Worm (Caenorhabditis elegans) whole organism, L1 larva: ENCODE results near the gene K05B2.4.

Source experiments
- aly-2 ChIP-seq: fragments of 150-350 bp; optimal IDR thresholded peaks from 2 replicates; lab custom pipeline; 2014; ENCODE audit warnings: missing biosample characterization, missing genetic modification characterization
- efl-1 ChIP-seq, 4 experiments: fragments of 150-350 bp; optimal IDR thresholded peaks in 3 of 4; peaks in 1 of 4; 1 replicate in 1 of 4; 2 replicates in 3 of 4; lab custom pipeline; 2014; ENCODE audit warnings: missing biosample characterization in 2 of 4, missing genetic modification characterization in 2 of 4, missing genetic modification reagents in 2 of 4
- nhr-11 ChIP-seq: fragments of 150-350 bp; optimal IDR thresholded peaks from 2 replicates; lab custom pipeline; 2014; ENCODE audit warnings: missing biosample characterization, missing genetic modification characterization
- nhr-47 ChIP-seq: sonication (generic microtip); optimal IDR thresholded peaks from 2 replicates; lab custom pipeline; 2016; ENCODE audit warnings: mild to moderate bottlenecking, missing genetic modification characterization, moderate library complexity, missing compliant biosample characterization
- nhr-76 ChIP-seq: sonication (generic microtip); optimal IDR thresholded peaks from 2 replicates; lab custom pipeline; 2017; ENCODE audit warnings: missing biosample characterization, missing genetic modification characterization
- vab-15 ChIP-seq: sonication (generic microtip); optimal IDR thresholded peaks from 2 replicates; lab custom pipeline; 2017; ENCODE audit warnings: missing genotype, mild to moderate bottlenecking, missing genetic modification characterization, missing compliant biosample characterization
- zag-1 ChIP-seq: fragments of 150-350 bp; optimal IDR thresholded peaks from 2 replicates; lab custom pipeline; 2014; ENCODE audit warnings: missing biosample characterization, missing genetic modification characterization

DNA sequence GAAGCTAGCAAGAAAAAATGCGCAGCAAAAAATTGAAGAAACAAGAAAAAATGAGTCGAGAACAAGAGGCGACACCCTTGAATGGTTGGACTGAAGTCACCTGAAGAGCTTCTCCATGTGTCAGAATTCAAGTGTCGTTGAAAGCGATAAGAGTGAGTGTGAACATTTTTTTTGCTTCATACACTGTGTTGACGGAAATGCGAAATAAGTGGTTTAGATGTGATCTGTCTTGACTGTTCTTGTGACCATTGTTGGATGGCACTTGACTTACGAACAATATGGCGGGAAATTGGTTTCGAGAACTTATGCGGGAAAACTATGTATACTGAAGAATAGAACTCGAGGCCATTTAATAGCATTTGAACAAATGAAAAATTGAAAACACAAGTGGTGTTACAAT lies 40.8 kb downstream of the K05B2.4 start:
- no peak for TF ChIP-seq nhr-47 (tag; lab: Kevin White, UChicago)
- no peak for TF ChIP-seq vab-15 (tag; lab: Kevin White, UChicago)
- TF ChIP-seq zag-1: no peak
- no peak for TF ChIP-seq aly-2 (tag; lab: Kevin White, UChicago)
- no peak for TF ChIP-seq efl-1 (optimal IDR thresholded peaks at IDR 0.05; lab: Kevin White, UChicago)
- TF ChIP-seq efl-1 (GFP tag; optimal IDR thresholded peaks at IDR 0.05 in 1 of 2; lab: Kevin White, UChicago): no peak
- no peak for TF ChIP-seq nhr-76 (tag; lab: Kevin White, UChicago)
- TF ChIP-seq nhr-11 (tag; lab: Kevin White, UChicago): no peak
